Worm (Caenorhabditis elegans) whole organism, L1 larva: ENCODE results near the gene ensh-1.

ENCODE experiments used
- C04F5.9 ChIP-seq: sonication (generic microtip); optimal IDR thresholded peaks from 2 replicates; lab custom pipeline; 2016; ENCODE audit warnings: missing genetic modification characterization, missing compliant biosample characterization
- F16B12.6 ChIP-seq: fragments of 150-350 bp; optimal IDR thresholded peaks from 2 replicates; lab custom pipeline; 2014; ENCODE audit warnings: missing biosample characterization, missing genetic modification characterization
- ama-1 ChIP-seq: fragments of 150-350 bp; optimal IDR thresholded peaks from 2 replicates; lab custom pipeline; 2014
- blmp-1 ChIP-seq: fragments of 150-350 bp; optimal IDR thresholded peaks from 2 replicates; lab custom pipeline; 2014; ENCODE audit warnings: missing biosample characterization, missing genetic modification characterization
- ceh-63 ChIP-seq: fragments of 200-800 bp; sonication (Bioruptor generic); optimal IDR thresholded peaks from 2 replicates; lab custom pipeline; 2018; ENCODE audit warnings: mild to moderate bottlenecking, missing genetic modification characterization, missing compliant biosample characterization
- ceh-8 ChIP-seq: fragments of 200-800 bp; sonication (Bioruptor generic); optimal IDR thresholded peaks from 2 replicates; lab custom pipeline; 2018; ENCODE audit warnings: mild to moderate bottlenecking, missing genetic modification characterization, moderate library complexity, missing compliant biosample characterization
- ceh-82 ChIP-seq, 3 experiments: fragments of 150-350 bp in 1 of 3; sonication (generic microtip) in 2 of 3; optimal IDR thresholded peaks; 2 replicates each; lab custom pipeline; 2014 to 2017; ENCODE audit warnings: missing biosample characterization in 3 of 3, missing genetic modification characterization in 3 of 3
- ceh-90 ChIP-seq: sonication (generic microtip); optimal IDR thresholded peaks from 2 replicates; lab custom pipeline; 2016; ENCODE audit warnings: missing genetic modification characterization, missing compliant biosample characterization
- dpl-1 ChIP-seq, 3 experiments: fragments of 150-350 bp in 2 of 3; sonication (generic microtip) in 1 of 3; optimal IDR thresholded peaks; 2 replicates each; lab custom pipeline; 2014 to 2017; ENCODE audit warnings: missing biosample characterization in 3 of 3, missing genetic modification characterization in 3 of 3, missing genetic modification reagents in 3 of 3
- dsc-1 ChIP-seq: sonication (generic microtip); optimal IDR thresholded peaks from 2 replicates; lab custom pipeline; 2016; ENCODE audit warnings: mild to moderate bottlenecking, missing genetic modification characterization, missing compliant biosample characterization
- efl-1 ChIP-seq, 4 experiments: fragments of 150-350 bp; optimal IDR thresholded peaks in 3 of 4; peaks in 1 of 4; 1 replicate in 1 of 4; 2 replicates in 3 of 4; lab custom pipeline; 2014; ENCODE audit warnings: missing biosample characterization in 2 of 4, missing genetic modification characterization in 2 of 4, missing genetic modification reagents in 2 of 4
- efl-3 ChIP-seq: fragments of 200-800 bp; sonication (Bioruptor generic); optimal IDR thresholded peaks from 2 replicates; lab custom pipeline; 2018; ENCODE audit warnings: mild to moderate bottlenecking, missing genetic modification characterization, missing compliant biosample characterization
- egl-13 ChIP-seq: sonication (generic microtip); optimal IDR thresholded peaks from 2 replicates; lab custom pipeline; 2016; ENCODE audit warnings: missing genotype, missing genetic modification reagents, missing genetic modification characterization, missing compliant biosample characterization
- fkh-8 ChIP-seq: sonication (generic microtip); optimal IDR thresholded peaks from 2 replicates; lab custom pipeline; 2016; ENCODE audit warnings: mild to moderate bottlenecking, missing genetic modification characterization, missing compliant biosample characterization
- hlh-4 ChIP-seq: sonication (generic microtip); optimal IDR thresholded peaks from 2 replicates; lab custom pipeline; 2016; ENCODE audit warnings: mild to moderate bottlenecking, missing genetic modification characterization, missing compliant biosample characterization
- jun-1 ChIP-seq: fragments of 150-350 bp; optimal IDR thresholded peaks from 2 replicates; lab custom pipeline; 2014; ENCODE audit warnings: missing biosample characterization, missing genetic modification reagents, missing genetic modification characterization
- lin-14 ChIP-seq: fragments of 200-800 bp; sonication (Bioruptor generic); optimal IDR thresholded peaks from 2 replicates; lab custom pipeline; 2018; ENCODE audit warnings: mild to moderate bottlenecking, missing genetic modification characterization, moderate library complexity, missing compliant biosample characterization
- lin-35 ChIP-seq, 2 experiments: fragments of 150-350 bp; optimal IDR thresholded peaks; 2 replicates each; lab custom pipeline; 2014; ENCODE audit warnings: missing biosample characterization in 2 of 2, missing genetic modification characterization in 2 of 2, missing genetic modification reagents in 2 of 2
- mab-9 ChIP-seq: fragments of 200-800 bp; sonication (Bioruptor generic); IDR thresholded peaks from 2 replicates; pipeline ENCODE4 v1.3.6; 2022; ENCODE audit warnings: missing genetic modification reagents, missing genetic modification characterization, missing compliant biosample characterization
- nhr-11 ChIP-seq: fragments of 150-350 bp; optimal IDR thresholded peaks from 2 replicates; lab custom pipeline; 2014; ENCODE audit warnings: missing biosample characterization, missing genetic modification characterization
- nhr-19 ChIP-seq: fragments of 200-800 bp; sonication (Bioruptor generic); conservative IDR thresholded peaks from 2 replicates; pipeline ENCODE4 v1.3.6; 2022; ENCODE audit warnings: missing genetic modification characterization, missing compliant biosample characterization
- nhr-20 ChIP-seq: sonication (generic microtip); optimal IDR thresholded peaks from 2 replicates; lab custom pipeline; 2016; ENCODE audit warnings: mild to moderate bottlenecking, missing genetic modification characterization, missing compliant biosample characterization
- nhr-77 ChIP-seq: fragments of 150-350 bp; optimal IDR thresholded peaks from 2 replicates; lab custom pipeline; 2014; ENCODE audit warnings: missing biosample characterization, missing genetic modification characterization
- nhr-84 ChIP-seq: sonication (generic microtip); optimal IDR thresholded peaks from 2 replicates; lab custom pipeline; 2017; ENCODE audit warnings: missing biosample characterization, missing genetic modification characterization
- nhr-85 ChIP-seq: sonication (generic microtip); peaks from one replicate; lab custom pipeline; 2016; ENCODE audit warnings: missing genetic modification characterization, inconsistent platforms, missing compliant biosample characterization
- pax-3 ChIP-seq: fragments of 200-800 bp; sonication (Bioruptor generic); optimal IDR thresholded peaks from 2 replicates; lab custom pipeline; 2018; ENCODE audit warnings: mild to moderate bottlenecking, missing genetic modification characterization, moderate library complexity, missing compliant biosample characterization
- skn-1 ChIP-seq: fragments of 150-350 bp; optimal IDR thresholded peaks from 2 replicates; lab custom pipeline; 2014; ENCODE audit warnings: missing biosample characterization, missing genetic modification characterization
- snpc-4 ChIP-seq: fragments of 150-350 bp; optimal IDR thresholded peaks from 2 replicates; lab custom pipeline; 2014; ENCODE audit warnings: missing biosample characterization, missing genetic modification characterization
- sptf-1 ChIP-seq: fragments of 150-350 bp; optimal IDR thresholded peaks from 2 replicates; lab custom pipeline; 2014; ENCODE audit warnings: missing biosample characterization, missing genetic modification characterization
- swsn-7 ChIP-seq: sonication (generic microtip); optimal IDR thresholded peaks from 2 replicates; lab custom pipeline; 2016; ENCODE audit warnings: missing genetic modification characterization, missing compliant biosample characterization
- tbx-2 ChIP-seq: sonication (generic microtip); optimal IDR thresholded peaks from 2 replicates; lab custom pipeline; 2016; ENCODE audit warnings: missing genetic modification characterization, missing compliant biosample characterization
- unc-62 ChIP-seq: fragments of 150-350 bp; optimal IDR thresholded peaks from 2 replicates; lab custom pipeline; 2014; ENCODE audit warnings: missing biosample characterization, missing genetic modification reagents, missing genetic modification characterization
- unc-98 ChIP-seq: fragments of 200-800 bp; sonication (Bioruptor generic); IDR thresholded peaks from 2 replicates; pipeline ENCODE4 v1.3.6; 2022; ENCODE audit warnings: missing genetic modification characterization, missing compliant biosample characterization
- vab-15 ChIP-seq: sonication (generic microtip); optimal IDR thresholded peaks from 2 replicates; lab custom pipeline; 2017; ENCODE audit warnings: missing genotype, mild to moderate bottlenecking, missing genetic modification characterization, missing compliant biosample characterization
- zag-1 ChIP-seq: fragments of 150-350 bp; optimal IDR thresholded peaks from 2 replicates; lab custom pipeline; 2014; ENCODE audit warnings: missing biosample characterization, missing genetic modification characterization
- zip-4 ChIP-seq: fragments of 200-800 bp; sonication (Bioruptor generic); optimal IDR thresholded peaks from 2 replicates; lab custom pipeline; 2018; ENCODE audit warnings: mild to moderate bottlenecking, missing genetic modification characterization, moderate library complexity, missing compliant biosample characterization

The ensh-1 gene

ce11 chrX:8905089-8905488 is at the start of gene ensh-1:
Gene ensh-1, plus strand, starts transcription at chrX:8905389.
- no peak for TF ChIP-seq dpl-1 (GFP tag; optimal IDR thresholded peaks at IDR 0.05; lab: Kevin White, UChicago)
- no peak for TF ChIP-seq dsc-1 (tag; lab: Kevin White, UChicago)
- TF ChIP-seq pax-3: no peak
- no peak for TF ChIP-seq ceh-90 (tag; lab: Kevin White, UChicago)
- TF ChIP-seq nhr-19 (GFP tag; lab: Robert Waterston, UW): no peak
- no peak for TF ChIP-seq nhr-20 (tag; lab: Kevin White, UChicago)
- no peak for TF ChIP-seq zag-1 (tag; lab: Kevin White, UChicago)
- TF ChIP-seq ceh-63 (GFP tag; lab: Kevin White, UChicago): no peak
- TF ChIP-seq nhr-77 (tag; lab: Kevin White, UChicago): no peak
- TF ChIP-seq efl-3 (GFP tag; lab: Kevin White, UChicago): no peak
- no peak for TF ChIP-seq swsn-7 (tag; lab: Kevin White, UChicago)
- TF ChIP-seq lin-35 (GFP tag; optimal IDR thresholded peaks at IDR 0.05; lab: Kevin White, UChicago): no peak
- TF ChIP-seq unc-98 (GFP tag; lab: Robert Waterston, UW): no peak
- no peak for TF ChIP-seq ceh-8 (GFP tag; lab: Kevin White, UChicago)
- TF ChIP-seq vab-15: no peak
- TF ChIP-seq sptf-1 (tag; lab: Kevin White, UChicago): no peak
- TF ChIP-seq skn-1 (tag; lab: Kevin White, UChicago): no peak

ce11 chrX:8857904-8858612 is 47.1 kb upstream of the ensh-1 start, which contains the start of gene C06E2.5:
Gene C06E2.5, minus strand, starts transcription at chrX:8857954.
- TF ChIP-seq hlh-4: no peak
- no peak for TF ChIP-seq tbx-2 (tag; lab: Kevin White, UChicago)
- TF ChIP-seq ceh-82 (tag; optimal IDR thresholded peaks at IDR 0.05; lab: Kevin White, UChicago): no peak
- no peak for TF ChIP-seq jun-1 (tag; lab: Kevin White, UChicago)
- no peak for TF ChIP-seq mab-9 (GFP tag; lab: Robert Waterston, UW)
- TF ChIP-seq zip-4: no peak
- TF ChIP-seq ama-1 (lab: Kevin White, UChicago): no peak
- no peak for TF ChIP-seq fkh-8 (tag; lab: Kevin White, UChicago)
- TF ChIP-seq efl-3 (GFP tag; lab: Kevin White, UChicago): no peak
- no peak for TF ChIP-seq C04F5.9 (tag; lab: Kevin White, UChicago)
- no peak for TF ChIP-seq snpc-4 (tag; lab: Kevin White, UChicago)
- TF ChIP-seq nhr-84 (tag; lab: Kevin White, UChicago): no peak
- peak; percentile 80 for TF ChIP-seq nhr-85
- no peak for TF ChIP-seq F16B12.6
- TF ChIP-seq unc-62 (GFP tag; lab: Kevin White, UChicago): no peak
- TF ChIP-seq nhr-19 (GFP tag; lab: Robert Waterston, UW): no peak
- no peak for TF ChIP-seq egl-13 (tag; lab: Kevin White, UChicago)
- TF ChIP-seq lin-14 (GFP tag; lab: Kevin White, UChicago): peak; percentile 33

DNA sequence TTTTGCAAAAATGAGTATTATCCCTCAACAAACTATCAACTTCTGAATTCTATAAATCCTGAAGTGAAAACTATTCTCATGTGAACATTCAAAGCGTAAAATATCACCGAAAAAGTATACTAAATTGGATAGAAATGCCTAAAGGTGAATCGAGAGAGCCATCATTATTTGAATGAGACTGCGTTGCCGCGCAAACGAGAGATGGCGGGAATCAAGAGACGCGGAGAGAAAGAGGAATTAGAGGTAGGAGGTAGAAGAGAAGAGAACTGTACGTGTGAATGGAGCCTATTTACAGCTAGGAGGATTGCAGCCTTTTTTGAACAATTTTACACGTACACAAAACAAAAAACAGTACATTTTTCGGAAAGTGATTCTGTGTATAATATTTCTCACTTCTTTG is 45.7 kb upstream of the ensh-1 start:
- TF ChIP-seq efl-1 (optimal IDR thresholded peaks at IDR 0.05; lab: Kevin White, UChicago) (peak; percentile 32 to 46), efl-1 (GFP tag; optimal IDR thresholded peaks at IDR 0.05 in 1 of 2; lab: Kevin White, UChicago) (peak; percentile 52 to 92), nhr-11 (tag; lab: Kevin White, UChicago) (no peak), F16B12.6 (no peak), egl-13 (tag; lab: Kevin White, UChicago) (no peak), lin-35 (GFP tag; optimal IDR thresholded peaks at IDR 0.05; lab: Kevin White, UChicago) (peak in 1 of 2 experiments; percentile 68), dpl-1 (GFP tag; optimal IDR thresholded peaks at IDR 0.05; lab: Kevin White, UChicago) (peak; percentile 39 to 56 (median 50)), blmp-1 (tag; lab: Kevin White, UChicago) (peak; percentile 11)
